Worm (Caenorhabditis elegans): ENCODE results near the gene C14E2.5.

DNA sequence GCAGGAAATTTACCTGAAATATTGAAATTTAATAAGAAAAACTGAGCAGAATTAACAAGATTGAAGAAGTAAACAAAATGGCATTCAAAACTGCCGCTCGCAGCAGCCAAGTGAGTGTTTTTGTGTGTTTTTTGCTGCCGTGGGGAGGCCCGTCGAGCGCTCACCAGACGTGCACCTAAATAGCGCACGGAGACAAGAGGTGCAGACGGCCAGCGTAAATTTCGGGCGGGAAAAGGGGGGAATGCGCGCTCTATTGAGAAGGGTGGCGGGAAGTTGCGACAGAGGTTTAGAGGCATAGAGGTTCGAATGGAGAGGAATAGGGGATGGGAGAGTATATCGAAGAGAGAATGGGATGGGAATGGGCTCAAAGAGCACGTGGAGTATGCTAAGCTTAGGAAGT lies 31.0 kb upstream of the C14E2.5 start, which contains the start of gene ceh-39:
- TF ChIP-seq ama-1 (optimal IDR thresholded peaks at IDR 0.05) (no peak), ama-1 (GFP tag; optimal IDR thresholded peaks at IDR 0.05) (no peak), K12H6.12 (tag; optimal IDR thresholded peaks at IDR 0.05) (no peak), madf-10 (tag; optimal IDR thresholded peaks at IDR 0.05) (no peak), F23B12.7 (tag; optimal IDR thresholded peaks at IDR 0.05; ENCODE audit: insufficient read depth) (no peak), B0261.1 (tag; optimal IDR thresholded peaks at IDR 0.05) (no peak)

Data from whole organism, young adult.